Worm (Caenorhabditis elegans) whole organism, L4/young adult: ENCODE measurements around the gene srw-94.

Experiments
- W03F9.2 ChIP-seq: fragments of 150-350 bp; optimal IDR thresholded peaks from 2 replicates; lab custom pipeline; 2014; ENCODE audit warnings: missing biosample characterization, missing genetic modification characterization
- dao-5 ChIP-seq: sonication (generic microtip); optimal IDR thresholded peaks from 2 replicates; lab custom pipeline; 2016; ENCODE audit warnings: missing genotype, missing genetic modification characterization, moderate library complexity, missing compliant biosample characterization
- him-1 ChIP-seq: sonication (generic microtip); optimal IDR thresholded peaks from 2 replicates; lab custom pipeline; 2016; ENCODE audit warnings: missing genotype, missing genetic modification reagents, missing genetic modification characterization, missing compliant biosample characterization

ce11 chrIV:4829641-4830040 lies 15.4 kb downstream of the srw-94 start:
- TF ChIP-seq him-1 (tag; lab: Kevin White, UChicago) (no peak), W03F9.2 (tag; lab: Kevin White, UChicago) (no peak), dao-5 (tag; lab: Kevin White, UChicago) (no peak)
